Worm (Caenorhabditis elegans): ENCODE results near the gene F54C8.1.

Gene F54C8.1

DNA sequence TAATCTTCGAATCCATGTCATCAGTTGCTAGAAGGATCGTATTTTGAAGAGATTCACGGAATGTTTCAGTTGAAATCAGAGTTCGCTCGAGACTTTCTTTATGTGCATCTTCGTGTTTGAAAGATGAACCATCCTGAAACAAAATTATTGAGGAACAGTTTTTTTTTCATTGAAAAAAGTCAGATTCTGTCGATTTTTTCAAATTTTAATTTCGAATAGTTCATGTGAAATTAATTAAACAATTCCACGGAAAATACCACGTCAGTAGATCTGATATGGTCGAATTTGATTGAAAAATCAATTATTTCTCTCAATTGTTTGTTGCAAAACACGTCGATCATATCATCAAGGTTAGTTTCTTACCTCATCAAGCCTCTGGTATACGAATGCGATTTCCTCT lies at the start of gene F54C8.1:
F54C8.1 (plus strand) TSS at position 301 of the 400 bp plus-strand sequence.
- TF ChIP-seq aptf-2 (GFP tag; conservative IDR thresholded peaks at IDR 0.05): no peak
- no peak for TF ChIP-seq fkh-3 (tag; optimal IDR thresholded peaks at IDR 0.05)
- TF ChIP-seq hlh-12 (tag; optimal IDR thresholded peaks at IDR 0.05): no peak
- TF ChIP-seq ccch-3 (GFP tag; optimal IDR thresholded peaks at IDR 0.05): no peak
- no peak for TF ChIP-seq F10E7.11 (tag; optimal IDR thresholded peaks at IDR 0.05)
- TF ChIP-seq snpc-1.3 (tag; optimal IDR thresholded peaks at IDR 0.05; ENCODE audit: insufficient read depth): no peak

DNA sequence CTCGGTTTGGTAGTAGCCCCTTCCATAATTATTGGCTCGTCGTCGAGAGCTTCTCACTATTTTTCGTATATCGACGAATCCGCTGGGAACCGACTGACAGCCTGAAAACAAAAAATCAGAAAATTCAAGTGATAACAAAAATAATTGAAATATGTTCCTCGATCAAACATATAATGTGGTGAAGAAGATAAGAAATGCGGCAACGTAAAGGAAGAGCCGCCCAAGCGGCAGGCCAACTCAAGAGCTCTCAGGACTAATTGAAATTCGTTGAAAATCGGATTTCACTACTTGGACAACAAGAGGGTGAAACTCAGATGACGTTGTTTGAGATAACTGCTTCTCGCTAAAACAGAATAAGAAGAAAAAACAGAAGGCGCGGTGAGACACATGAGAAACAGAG lies 49.5 kb upstream of the F54C8.1 start, which contains the start of gene slc-17.2:
slc-17.2 (minus strand) TSS at position 101 of the 400 bp plus-strand sequence.
- TF ChIP-seq F52B5.7 (tag; optimal IDR thresholded peaks at IDR 0.05): no peak
- 0 out of 2 replicates have a peak, but pooled peaks have one; percentile 32 for TF ChIP-seq aptf-2 (GFP tag; conservative IDR thresholded peaks at IDR 0.05)

DNA sequence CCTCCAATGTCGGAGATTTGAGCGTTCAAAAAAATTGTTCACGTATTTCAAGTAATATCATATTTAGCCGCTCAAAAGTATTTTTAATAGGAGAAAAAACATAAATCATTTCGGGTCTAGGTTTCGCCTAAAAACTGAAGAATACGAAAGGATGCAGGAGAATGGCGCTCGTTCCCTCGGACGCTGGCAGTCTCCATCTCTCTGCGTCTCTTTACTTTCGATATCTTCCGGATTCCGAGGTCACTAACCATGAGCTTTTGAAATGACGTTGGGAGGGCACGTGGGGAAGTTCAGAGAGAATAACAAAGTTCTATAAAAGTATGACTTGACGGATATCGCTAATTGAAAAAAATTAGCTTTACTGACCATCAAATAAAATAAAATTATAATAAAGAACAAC lies 48.6 kb upstream of the F54C8.1 start:
- no peak for TF ChIP-seq hlh-26 (GFP tag; conservative IDR thresholded peaks at IDR 0.05)
- peak; percentile 35 for TF ChIP-seq xnd-1 (tag; optimal IDR thresholded peaks at IDR 0.05)
- no peak for TF ChIP-seq Y56A3A.18 (GFP tag; IDR thresholded peaks at IDR 0.05)
- TF ChIP-seq mel-28 (tag; optimal IDR thresholded peaks at IDR 0.05; ENCODE audit: borderline replicate concordance): no peak
- TF ChIP-seq ceh-58 (GFP tag; IDR thresholded peaks at IDR 0.05): no peak
- no peak for TF ChIP-seq him-1 (tag; optimal IDR thresholded peaks at IDR 0.05)
- no peak for TF ChIP-seq chd-7 (tag; optimal IDR thresholded peaks at IDR 0.05)
- no peak for TF ChIP-seq C17E4.6 (GFP tag; IDR thresholded peaks at IDR 0.05)
- no peak for TF ChIP-seq T26A5.8 (tag; optimal IDR thresholded peaks at IDR 0.05)
- no peak for TF ChIP-seq F22D6.2 (tag; optimal IDR thresholded peaks at IDR 0.05)
- TF ChIP-seq nfyb-1 (GFP tag; IDR thresholded peaks at IDR 0.05): no peak
- peak; percentile 12 for TF ChIP-seq tbp1 (GFP tag; optimal IDR thresholded peaks at IDR 0.05)
- TF ChIP-seq fkh-3 (tag; optimal IDR thresholded peaks at IDR 0.05): no peak
- TF ChIP-seq pha-4 (tag; optimal IDR thresholded peaks at IDR 0.05): no peak
- TF ChIP-seq lin-40 (tag; optimal IDR thresholded peaks at IDR 0.05): no peak
- TF ChIP-seq hsf-1 (GFP tag; IDR thresholded peaks at IDR 0.05): peak; percentile 73; the same call in 1 of the 2 replicates
- TF ChIP-seq tlf-1 (GFP tag; optimal IDR thresholded peaks at IDR 0.05): peak; percentile 22
- TF ChIP-seq B0019.2 (GFP tag; conservative IDR thresholded peaks at IDR 0.05): no peak
- TF ChIP-seq snpc-1.1 (tag; optimal IDR thresholded peaks at IDR 0.05; ENCODE audit: insufficient read depth): no peak
- no peak for TF ChIP-seq hmg-20 (GFP tag; IDR thresholded peaks at IDR 0.05)
- TF ChIP-seq dpff-1 (tag; optimal IDR thresholded peaks at IDR 0.05): no peak
- 0 out of 2 replicates have a peak, but pooled peaks have one; percentile 69 for TF ChIP-seq nfya-2 (GFP tag; IDR thresholded peaks at IDR 0.05)
- no peak for TF ChIP-seq nhr-120 (GFP tag; IDR thresholded peaks at IDR 0.05)
- no peak for TF ChIP-seq dox-1 (GFP tag; IDR thresholded peaks at IDR 0.05)
- no peak for TF ChIP-seq sdz-38 (tag; optimal IDR thresholded peaks at IDR 0.05)
- TF ChIP-seq egl-44 (GFP tag; IDR thresholded peaks at IDR 0.05): no peak
- TF ChIP-seq ztf-25 (GFP tag; IDR thresholded peaks at IDR 0.05): no peak
- 0 out of 2 replicates have a peak, but pooled peaks have one; percentile 30 for TF ChIP-seq zfh-2 (GFP tag; conservative IDR thresholded peaks at IDR 0.05)
- TF ChIP-seq lir-1 (GFP tag; conservative IDR thresholded peaks at IDR 0.05): no peak
- TF ChIP-seq tbx-9 (tag; optimal IDR thresholded peaks at IDR 0.05; ENCODE audit: borderline replicate concordance): no peak
- no peak for TF ChIP-seq F57A8.1 (GFP tag; optimal IDR thresholded peaks at IDR 0.05)
- 0 out of 2 replicates have a peak, but pooled peaks have one; percentile 30 for TF ChIP-seq ceh-100 (GFP tag; IDR thresholded peaks at IDR 0.05)
- no peak for TF ChIP-seq snpc-4 (GFP tag; optimal IDR thresholded peaks at IDR 0.05)
- TF ChIP-seq snpc-4 (tag; optimal IDR thresholded peaks at IDR 0.05): no peak
- TF ChIP-seq hmg-1.2 (GFP tag; IDR thresholded peaks at IDR 0.05): peak; percentile 41; the same call in 1 of the 2 replicates
- no peak for TF ChIP-seq ets-4 (GFP tag; optimal IDR thresholded peaks at IDR 0.05)
- TF ChIP-seq lin-35 (GFP tag; optimal IDR thresholded peaks at IDR 0.05): peak in 1 of 3 experiments; percentile 25
- no peak for TF ChIP-seq hlh-12 (tag; optimal IDR thresholded peaks at IDR 0.05)
- TF ChIP-seq zim-3 (tag; optimal IDR thresholded peaks at IDR 0.05): no peak
- no peak for TF ChIP-seq ztf-28 (GFP tag; IDR thresholded peaks at IDR 0.05)
